Worm (Caenorhabditis elegans): ENCODE measurements around the gene dlc-3.

DNA sequence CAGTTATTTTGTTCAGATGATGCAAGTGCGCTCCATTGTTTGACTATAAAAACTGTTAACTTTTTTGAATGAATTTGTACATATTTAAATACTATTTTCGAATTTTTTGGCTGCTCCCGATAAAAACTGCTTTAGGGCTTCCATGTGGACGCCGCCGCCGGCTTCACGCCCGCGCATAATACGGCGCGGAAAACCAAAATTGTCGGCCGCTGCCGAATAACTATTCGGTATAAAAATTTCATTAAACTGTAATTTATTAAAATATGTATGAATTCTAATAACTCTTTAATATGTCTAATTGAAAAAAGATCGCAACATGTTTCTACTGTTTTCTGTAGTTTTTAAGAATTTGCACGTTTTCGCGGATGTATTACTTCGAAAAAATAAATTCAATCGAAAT, 14.6 kb downstream of the dlc-3 start:
- TF ChIP-seq rcor-1 (GFP tag; IDR thresholded peaks at IDR 0.05) (no peak), sptf-2 (GFP tag; optimal IDR thresholded peaks at IDR 0.05) (no peak), pha-4 (tag; optimal IDR thresholded peaks at IDR 0.05) (no peak), B0019.2 (GFP tag; conservative IDR thresholded peaks at IDR 0.05) (no peak), nhr-80 (tag; optimal IDR thresholded peaks at IDR 0.05) (no peak), ama-1 (optimal IDR thresholded peaks at IDR 0.05) (no peak), ama-1 (GFP tag; optimal IDR thresholded peaks at IDR 0.05) (no peak), egl-44 (GFP tag; IDR thresholded peaks at IDR 0.05) (no peak)
